Worm (Caenorhabditis elegans) whole organism, early embryonic: ENCODE results near the gene F38A5.22.

Experiments used
- B0310.2 ChIP-seq: sonication (generic microtip); optimal IDR thresholded peaks from 2 replicates; lab custom pipeline; 2016; ENCODE audit warnings: mild to moderate bottlenecking, missing genetic modification characterization, missing compliant biosample characterization
- F13C5.2 ChIP-seq: sonication (generic microtip); optimal IDR thresholded peaks from 2 replicates; lab custom pipeline; 2017; ENCODE audit warnings: mild to moderate bottlenecking, missing genetic modification characterization, inconsistent platforms, missing compliant biosample characterization
- aly-1 ChIP-seq: sonication (generic microtip); optimal IDR thresholded peaks from 2 replicates; lab custom pipeline; 2016; ENCODE audit warnings: missing genetic modification characterization, missing compliant biosample characterization
- ama-1 ChIP-seq: fragments of 150-350 bp; optimal IDR thresholded peaks from 2 replicates; lab custom pipeline; 2014
- ceh-13 ChIP-seq: fragments of 200-800 bp; sonication (Bioruptor generic); optimal IDR thresholded peaks from 2 replicates; lab custom pipeline; 2018; ENCODE audit warnings: mild to moderate bottlenecking, missing genetic modification characterization, missing compliant biosample characterization
- ceh-36 ChIP-seq: sonication (generic microtip); optimal IDR thresholded peaks from 2 replicates; lab custom pipeline; 2016; ENCODE audit warnings: missing genetic modification characterization, inconsistent platforms, missing compliant biosample characterization
- ets-7 ChIP-seq: sonication (generic microtip); optimal IDR thresholded peaks from 2 replicates; lab custom pipeline; 2016; ENCODE audit warnings: missing genotype, missing genetic modification characterization, missing compliant biosample characterization
- flt-1 ChIP-seq: fragments of 200-800 bp; sonication (Bioruptor generic); IDR thresholded peaks from 2 replicates; pipeline ENCODE4 v1.3.6; 2022; ENCODE audit warnings: missing genetic modification characterization, missing compliant biosample characterization
- hmbx-1 ChIP-seq: sonication (generic microtip); optimal IDR thresholded peaks from 2 replicates; lab custom pipeline; 2016; ENCODE audit warnings: mild to moderate bottlenecking, missing genetic modification characterization, missing compliant biosample characterization
- hmg-4 ChIP-seq: fragments of 200-800 bp; sonication (Bioruptor generic); optimal IDR thresholded peaks from 2 replicates; lab custom pipeline; 2018; ENCODE audit warnings: mild to moderate bottlenecking, missing genetic modification characterization, missing compliant biosample characterization
- hnd-1 ChIP-seq: sonication (generic microtip); optimal IDR thresholded peaks from 2 replicates; lab custom pipeline; 2016; ENCODE audit warnings: missing genetic modification characterization, missing compliant biosample characterization
- pes-1 ChIP-seq: fragments of 200-800 bp; sonication (Bioruptor generic); IDR thresholded peaks from 2 replicates; pipeline ENCODE4 v1.3.6; 2022; ENCODE audit warnings: missing genetic modification reagents, missing genetic modification characterization, missing compliant biosample characterization
- scrt-1 ChIP-seq: fragments of 200-800 bp; sonication (Bioruptor generic); IDR thresholded peaks from 2 replicates; pipeline ENCODE4 v1.3.6; 2022; ENCODE audit warnings: missing genetic modification characterization, missing compliant biosample characterization
- sea-1 ChIP-seq: fragments of 200-800 bp; sonication (Bioruptor generic); conservative IDR thresholded peaks from 2 replicates; pipeline ENCODE4 v1.3.6; 2022; ENCODE audit warnings: missing genetic modification characterization, missing compliant biosample characterization
- tbx-11 ChIP-seq: fragments of 200-800 bp; sonication (Bioruptor generic); IDR thresholded peaks from 2 replicates; pipeline ENCODE4 v1.3.6; 2022; ENCODE audit warnings: missing genetic modification characterization, missing compliant biosample characterization
- tbx-37 ChIP-seq: fragments of 200-800 bp; sonication (Bioruptor generic); conservative IDR thresholded peaks from 2 replicates; pipeline ENCODE4 v1.3.6; 2022; ENCODE audit warnings: missing genetic modification reagents, missing genetic modification characterization, missing compliant biosample characterization
- tra-4 ChIP-seq: sonication (generic microtip); optimal IDR thresholded peaks from 2 replicates; lab custom pipeline; 2017; ENCODE audit warnings: missing genetic modification characterization, missing compliant biosample characterization

The F38A5.22 gene

ce11 chrIV:6621252-6621651 lies 25.5 kb upstream of the F38A5.22 start, which contains the start of gene C01B10.3:
Gene C01B10.3, minus strand, starts transcription at chrIV:6621352.
- TF ChIP-seq tbx-11 (GFP tag; lab: Robert Waterston, UW): no peak
- no peak for TF ChIP-seq ceh-36 (tag; lab: Kevin White, UChicago)

DNA sequence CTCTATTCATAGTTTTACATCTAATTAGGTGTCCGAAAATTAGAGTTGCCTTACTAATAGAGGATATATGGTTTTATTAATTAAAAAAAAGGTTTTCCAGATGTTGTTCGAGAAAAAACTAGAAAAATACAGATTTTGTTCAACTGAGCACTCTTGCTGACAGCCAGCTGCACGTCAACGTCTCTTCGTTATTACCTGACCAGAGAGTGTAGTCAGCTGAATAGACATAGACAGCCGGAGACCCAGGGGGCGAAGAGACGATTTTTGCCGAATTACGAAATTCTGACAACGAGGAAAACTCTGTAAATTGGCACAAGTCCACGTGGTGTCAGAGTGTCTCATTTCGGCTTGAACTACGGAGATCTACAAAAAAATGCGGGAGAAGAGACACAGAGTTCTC lies 22.9 kb upstream of the F38A5.22 start:
- no peak for TF ChIP-seq ceh-13 (GFP tag; lab: Kevin White, UChicago)
- TF ChIP-seq ets-7: no peak

ce11 chrIV:6613296-6613695 lies 17.6 kb upstream of the F38A5.22 start, which contains the start of gene drh-1:
Gene drh-1, minus strand, starts transcription at chrIV:6613353.
- no peak for TF ChIP-seq hmbx-1 (tag; lab: Kevin White, UChicago)
- no peak for TF ChIP-seq hmg-4 (GFP tag; lab: Kevin White, UChicago)
- no peak for TF ChIP-seq ets-7
- TF ChIP-seq tbx-37: no peak
- TF ChIP-seq aly-1 (tag; lab: Kevin White, UChicago): no peak
- TF ChIP-seq ceh-13 (GFP tag; lab: Kevin White, UChicago): no peak
- no peak for TF ChIP-seq tra-4 (tag; lab: Kevin White, UChicago)
- TF ChIP-seq hnd-1: no peak
- TF ChIP-seq ama-1 (lab: Kevin White, UChicago): no peak
- TF ChIP-seq sea-1: no peak
- TF ChIP-seq scrt-1 (GFP tag; lab: Robert Waterston, UW): no peak

- TF ChIP-seq sea-1: no peak
- no peak for TF ChIP-seq B0310.2 (tag; lab: Kevin White, UChicago)
- no peak for TF ChIP-seq ceh-36 (tag; lab: Kevin White, UChicago)
- TF ChIP-seq hnd-1: no peak
- TF ChIP-seq aly-1 (tag; lab: Kevin White, UChicago): no peak
- TF ChIP-seq tbx-11 (GFP tag; lab: Robert Waterston, UW): no peak
- TF ChIP-seq ama-1 (lab: Kevin White, UChicago): no peak
- TF ChIP-seq ets-7: no peak
Measured at ce11 chrIV:6607059-6607458, 11.3 kb upstream of the F38A5.22 start.

DNA sequence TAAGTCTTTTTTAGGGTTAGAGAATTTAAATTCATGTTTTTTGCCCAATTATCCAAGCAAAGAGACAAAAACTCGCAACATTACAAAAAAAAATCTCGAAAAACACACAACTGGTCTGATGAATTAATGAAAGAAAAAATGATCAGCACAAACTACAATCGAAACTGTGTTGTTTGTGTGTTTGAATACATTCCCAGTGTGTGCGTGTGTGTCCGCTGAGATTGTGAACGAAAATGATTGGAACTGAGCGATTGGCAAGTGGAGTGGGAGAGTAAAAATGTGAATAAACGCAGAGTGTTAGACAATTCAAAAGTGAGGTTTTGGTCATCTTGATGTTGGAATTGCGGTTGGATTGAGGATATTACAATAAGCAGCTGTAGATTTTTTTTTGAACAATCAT lies 10.8 kb upstream of the F38A5.22 start:
- TF ChIP-seq pes-1 (GFP tag; lab: Robert Waterston, UW) (no peak), hmbx-1 (tag; lab: Kevin White, UChicago) (no peak), ceh-13 (GFP tag; lab: Kevin White, UChicago) (no peak), ama-1 (lab: Kevin White, UChicago) (no peak), hnd-1 (no peak), aly-1 (tag; lab: Kevin White, UChicago) (no peak), tra-4 (tag; lab: Kevin White, UChicago) (no peak), ceh-36 (tag; lab: Kevin White, UChicago) (no peak), tbx-11 (GFP tag; lab: Robert Waterston, UW) (no peak), flt-1 (no peak), hmg-4 (GFP tag; lab: Kevin White, UChicago) (no peak), scrt-1 (GFP tag; lab: Robert Waterston, UW) (no peak)

- no peak for TF ChIP-seq ceh-13 (GFP tag; lab: Kevin White, UChicago)
- TF ChIP-seq B0310.2 (tag; lab: Kevin White, UChicago): no peak
- no peak for TF ChIP-seq hmbx-1 (tag; lab: Kevin White, UChicago)
- TF ChIP-seq ets-7: no peak
- TF ChIP-seq ama-1 (lab: Kevin White, UChicago): no peak
- TF ChIP-seq ceh-36 (tag; lab: Kevin White, UChicago): no peak
- no peak for TF ChIP-seq pes-1 (GFP tag; lab: Robert Waterston, UW)
Measured at ce11 chrIV:6605863-6606262, 10.1 kb upstream of the F38A5.22 start, which contains the start of gene nstp-2. Gene nstp-2, minus strand, starts transcription at chrIV:6606188.

ce11 chrIV:6603549-6603948 lies 7.8 kb upstream of the F38A5.22 start:
- TF ChIP-seq ama-1 (lab: Kevin White, UChicago) (no peak), flt-1 (no peak), hnd-1 (no peak), tra-4 (tag; lab: Kevin White, UChicago) (no peak), ceh-13 (GFP tag; lab: Kevin White, UChicago) (no peak), sea-1 (no peak), pes-1 (GFP tag; lab: Robert Waterston, UW) (no peak), aly-1 (tag; lab: Kevin White, UChicago) (no peak), F13C5.2 (no peak), scrt-1 (GFP tag; lab: Robert Waterston, UW) (no peak), B0310.2 (tag; lab: Kevin White, UChicago) (no peak), tbx-37 (no peak)

DNA sequence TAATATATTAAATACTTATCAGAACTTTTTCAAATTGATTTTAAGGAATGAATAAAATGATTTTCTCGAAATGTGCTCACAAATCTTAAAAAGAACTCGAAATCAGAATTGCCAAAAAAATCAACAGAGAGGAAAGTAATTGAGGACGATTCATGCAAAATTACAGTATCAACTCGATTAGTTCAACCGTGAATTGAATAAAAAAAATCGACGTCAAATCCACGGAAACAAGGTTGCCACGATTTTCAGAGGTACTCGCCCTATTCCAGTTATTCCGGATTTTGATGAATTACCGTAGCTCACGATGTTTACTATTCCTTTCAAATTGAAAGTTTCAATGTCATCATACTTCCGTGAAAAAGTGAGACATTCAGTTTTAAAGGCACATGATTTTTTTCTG lies 6.6 kb upstream of the F38A5.22 start, which contains the start of gene F15B10.3:
Gene F15B10.3 (plus strand): TSS at position 301 of the 400 bp plus-strand sequence.
- TF ChIP-seq scrt-1 (GFP tag; lab: Robert Waterston, UW): no peak
- no peak for TF ChIP-seq pes-1 (GFP tag; lab: Robert Waterston, UW)
- no peak for TF ChIP-seq ceh-13 (GFP tag; lab: Kevin White, UChicago)
- no peak for TF ChIP-seq B0310.2 (tag; lab: Kevin White, UChicago)
- TF ChIP-seq hmg-4 (GFP tag; lab: Kevin White, UChicago): no peak
- TF ChIP-seq ama-1 (lab: Kevin White, UChicago): no peak
- TF ChIP-seq ceh-36 (tag; lab: Kevin White, UChicago): no peak
- no peak for TF ChIP-seq tbx-11 (GFP tag; lab: Robert Waterston, UW)
- TF ChIP-seq tra-4 (tag; lab: Kevin White, UChicago): no peak
